Worm (Caenorhabditis elegans) whole organism, late embryonic: Measurements from ENCODE around the gene T16G1.5.

Experiments
- ama-1 ChIP-seq: fragments of 150-350 bp; optimal IDR thresholded peaks from 2 replicates; lab custom pipeline; 2014
- ceh-18 ChIP-seq: sonication (generic microtip); optimal IDR thresholded peaks from 2 replicates; lab custom pipeline; 2016; ENCODE audit warnings: missing genetic modification characterization, missing compliant biosample characterization
- hlh-15 ChIP-seq: sonication (generic microtip); optimal IDR thresholded peaks from 2 replicates; lab custom pipeline; 2016; ENCODE audit warnings: missing genetic modification characterization, missing compliant biosample characterization
- nhr-11 ChIP-seq: fragments of 150-350 bp; optimal IDR thresholded peaks from 2 replicates; lab custom pipeline; 2014; ENCODE audit warnings: missing biosample characterization, missing genetic modification characterization
- pha-4 ChIP-seq: fragments of 150-350 bp; optimal IDR thresholded peaks from 2 replicates; lab custom pipeline; 2018; ENCODE audit warnings: missing biosample characterization, missing genetic modification reagents, missing genetic modification characterization

- TF ChIP-seq hlh-15 (tag; lab: Kevin White, UChicago) (no peak), pha-4 (tag; lab: Kevin White, UChicago) (no peak), nhr-11 (tag; lab: Kevin White, UChicago) (no peak), ceh-18 (no peak), ama-1 (lab: Kevin White, UChicago) (no peak)
These were observed 2.6 kb upstream of the T16G1.5 start, which contains the start of gene T16G1.4 for ce11 chrV:12941797-12942474.
